Fruit fly (Drosophila melanogaster): Measurements from ENCODE around the gene Ir31a.

dm6 chr2L:10418981-10419380 is 13.6 kb downstream of the Ir31a start, which contains the start of gene RfC3:
- no peak for TF ChIP-seq Myc (optimal IDR thresholded peaks at IDR 0.05)
- no peak for TF ChIP-seq ttk (optimal IDR thresholded peaks at IDR 0.05)
- no peak for TF ChIP-seq insv (optimal IDR thresholded peaks at IDR 0.05)
- no peak for TF ChIP-seq h (optimal IDR thresholded peaks at IDR 0.05)
- no peak for TF ChIP-seq psq (optimal IDR thresholded peaks at IDR 0.05)
- TF ChIP-seq Sin3A (optimal IDR thresholded peaks at IDR 0.05): no peak

Data from Kc167 (cell line).